Worm (Caenorhabditis elegans) whole organism, L1 larva: ENCODE data around the gene sdc-3.

Experiments used
- C04F5.9 ChIP-seq: sonication (generic microtip); optimal IDR thresholded peaks from 2 replicates; lab custom pipeline; 2016; ENCODE audit warnings: missing genetic modification characterization, missing compliant biosample characterization
- alr-1 ChIP-seq: fragments of 200-800 bp; sonication (Bioruptor generic); optimal IDR thresholded peaks from 2 replicates; lab custom pipeline; 2018; ENCODE audit warnings: borderline replicate concordance, mild to moderate bottlenecking, missing genetic modification characterization, missing compliant biosample characterization
- aly-2 ChIP-seq: fragments of 150-350 bp; optimal IDR thresholded peaks from 2 replicates; lab custom pipeline; 2014; ENCODE audit warnings: missing biosample characterization, missing genetic modification characterization
- ceh-82 ChIP-seq, 3 experiments: fragments of 150-350 bp in 1 of 3; sonication (generic microtip) in 2 of 3; optimal IDR thresholded peaks; 2 replicates each; lab custom pipeline; 2014 to 2017; ENCODE audit warnings: missing biosample characterization in 3 of 3, missing genetic modification characterization in 3 of 3
- ceh-88 ChIP-seq: fragments of 200-800 bp; sonication (Bioruptor generic); IDR thresholded peaks from 2 replicates; pipeline ENCODE4 v1.3.6; 2022; ENCODE audit warnings: missing genetic modification characterization, missing compliant biosample characterization
- dsc-1 ChIP-seq: sonication (generic microtip); optimal IDR thresholded peaks from 2 replicates; lab custom pipeline; 2016; ENCODE audit warnings: mild to moderate bottlenecking, missing genetic modification characterization, missing compliant biosample characterization
- egl-13 ChIP-seq: sonication (generic microtip); optimal IDR thresholded peaks from 2 replicates; lab custom pipeline; 2016; ENCODE audit warnings: missing genotype, missing genetic modification reagents, missing genetic modification characterization, missing compliant biosample characterization
- elt-2 ChIP-seq: sonication (generic microtip); optimal IDR thresholded peaks from 2 replicates; lab custom pipeline; 2016; ENCODE audit warnings: missing genetic modification characterization, mild to moderate bottlenecking, inconsistent platforms, missing compliant biosample characterization, missing genetic modification reagents
- ets-5 ChIP-seq: fragments of 200-800 bp; sonication (Bioruptor generic); IDR thresholded peaks from 2 replicates; pipeline ENCODE4 v1.3.6; 2022; ENCODE audit warnings: missing genetic modification characterization, missing compliant biosample characterization
- fkh-4 ChIP-seq: sonication (generic microtip); optimal IDR thresholded peaks from 2 replicates; lab custom pipeline; 2016; ENCODE audit warnings: missing compliant biosample characterization, missing genetic modification characterization, borderline replicate concordance
- grh-1 ChIP-seq: fragments of 200-800 bp; sonication (Bioruptor generic); IDR thresholded peaks from 2 replicates; pipeline ENCODE4 v1.3.6; 2022; ENCODE audit warnings: missing genetic modification reagents, missing genetic modification characterization, missing compliant biosample characterization
- hlh-17 ChIP-seq: fragments of 200-800 bp; sonication (Bioruptor generic); optimal IDR thresholded peaks from 2 replicates; lab custom pipeline; 2018; ENCODE audit warnings: missing genetic modification characterization, mild to moderate bottlenecking, missing compliant biosample characterization, moderate library complexity, borderline replicate concordance
- hlh-4 ChIP-seq: sonication (generic microtip); optimal IDR thresholded peaks from 2 replicates; lab custom pipeline; 2016; ENCODE audit warnings: mild to moderate bottlenecking, missing genetic modification characterization, missing compliant biosample characterization
- isw-1 ChIP-seq: fragments of 200-800 bp; sonication (Bioruptor generic); IDR thresholded peaks from 2 replicates; pipeline ENCODE4 v1.3.6; 2022; ENCODE audit warnings: missing genetic modification characterization, missing compliant biosample characterization
- lin-13 ChIP-seq: fragments of 150-350 bp; optimal IDR thresholded peaks from 2 replicates; lab custom pipeline; 2014; ENCODE audit warnings: missing biosample characterization, missing genetic modification reagents, missing genetic modification characterization
- lin-14 ChIP-seq: fragments of 200-800 bp; sonication (Bioruptor generic); optimal IDR thresholded peaks from 2 replicates; lab custom pipeline; 2018; ENCODE audit warnings: mild to moderate bottlenecking, missing genetic modification characterization, moderate library complexity, missing compliant biosample characterization
- lsy-2 ChIP-seq, 2 experiments: fragments of 150-350 bp; optimal IDR thresholded peaks; 2 replicates each; lab custom pipeline; 2014; ENCODE audit warnings: missing biosample characterization in 2 of 2, missing genetic modification characterization in 2 of 2
- mab-9 ChIP-seq: fragments of 200-800 bp; sonication (Bioruptor generic); IDR thresholded peaks from 2 replicates; pipeline ENCODE4 v1.3.6; 2022; ENCODE audit warnings: missing genetic modification reagents, missing genetic modification characterization, missing compliant biosample characterization
- mdl-1 ChIP-seq, 2 experiments: fragments of 150-350 bp; optimal IDR thresholded peaks; 2 replicates each; lab custom pipeline; 2014 to 2017; ENCODE audit warnings: missing biosample characterization in 2 of 2, missing genetic modification characterization in 2 of 2, inconsistent platforms in 1 of 2
- mef-2 ChIP-seq: fragments of 150-350 bp; optimal IDR thresholded peaks from 2 replicates; lab custom pipeline; 2014; ENCODE audit warnings: missing biosample characterization, missing genetic modification characterization
- nhr-12 ChIP-seq: sonication (generic microtip); optimal IDR thresholded peaks from 2 replicates; lab custom pipeline; 2017; ENCODE audit warnings: missing biosample characterization, missing genetic modification characterization
- nhr-19 ChIP-seq: fragments of 200-800 bp; sonication (Bioruptor generic); conservative IDR thresholded peaks from 2 replicates; pipeline ENCODE4 v1.3.6; 2022; ENCODE audit warnings: missing genetic modification characterization, missing compliant biosample characterization
- nhr-20 ChIP-seq: sonication (generic microtip); optimal IDR thresholded peaks from 2 replicates; lab custom pipeline; 2016; ENCODE audit warnings: mild to moderate bottlenecking, missing genetic modification characterization, missing compliant biosample characterization
- nhr-237 ChIP-seq: fragments of 150-350 bp; optimal IDR thresholded peaks from 2 replicates; lab custom pipeline; 2014; ENCODE audit warnings: missing biosample characterization, missing genetic modification characterization
- nhr-28 ChIP-seq: fragments of 150-350 bp; optimal IDR thresholded peaks from 2 replicates; lab custom pipeline; 2014; ENCODE audit warnings: missing biosample characterization, missing genetic modification characterization
- nhr-47 ChIP-seq: sonication (generic microtip); optimal IDR thresholded peaks from 2 replicates; lab custom pipeline; 2016; ENCODE audit warnings: mild to moderate bottlenecking, missing genetic modification characterization, moderate library complexity, missing compliant biosample characterization
- nhr-71 ChIP-seq: sonication (generic microtip); optimal IDR thresholded peaks from 2 replicates; lab custom pipeline; 2016; ENCODE audit warnings: mild to moderate bottlenecking, missing genetic modification characterization, moderate library complexity, missing compliant biosample characterization
- nhr-76 ChIP-seq: sonication (generic microtip); optimal IDR thresholded peaks from 2 replicates; lab custom pipeline; 2017; ENCODE audit warnings: missing biosample characterization, missing genetic modification characterization
- nhr-77 ChIP-seq: fragments of 150-350 bp; optimal IDR thresholded peaks from 2 replicates; lab custom pipeline; 2014; ENCODE audit warnings: missing biosample characterization, missing genetic modification characterization
- nhr-90 ChIP-seq: sonication (generic microtip); optimal IDR thresholded peaks from 2 replicates; lab custom pipeline; 2016; ENCODE audit warnings: mild to moderate bottlenecking, missing genetic modification characterization, missing compliant biosample characterization; ENCODE audit not compliant: poor library complexity
- pag-3 ChIP-seq: sonication (generic microtip); optimal IDR thresholded peaks from 2 replicates; lab custom pipeline; 2017; ENCODE audit warnings: missing genetic modification characterization, mild to moderate bottlenecking, missing compliant biosample characterization, antibody characterized with exemption, borderline replicate concordance; ENCODE audit not compliant: insufficient read depth
- pqm-1 ChIP-seq: sonication (generic microtip); optimal IDR thresholded peaks from 3 replicates; lab custom pipeline; 2017; ENCODE audit warnings: missing biosample characterization, missing genetic modification characterization
- rnt-1 ChIP-seq: sonication (generic microtip); optimal IDR thresholded peaks from 2 replicates; lab custom pipeline; 2016; ENCODE audit warnings: mild to moderate bottlenecking, missing genetic modification characterization, moderate library complexity, missing compliant biosample characterization
- sox-4 ChIP-seq: sonication (generic microtip); optimal IDR thresholded peaks from 2 replicates; lab custom pipeline; 2016; ENCODE audit warnings: missing genetic modification characterization, missing compliant biosample characterization
- sptf-1 ChIP-seq: fragments of 150-350 bp; optimal IDR thresholded peaks from 2 replicates; lab custom pipeline; 2014; ENCODE audit warnings: missing biosample characterization, missing genetic modification characterization
- swsn-7 ChIP-seq: sonication (generic microtip); optimal IDR thresholded peaks from 2 replicates; lab custom pipeline; 2016; ENCODE audit warnings: missing genetic modification characterization, missing compliant biosample characterization
- tbx-2 ChIP-seq: sonication (generic microtip); optimal IDR thresholded peaks from 2 replicates; lab custom pipeline; 2016; ENCODE audit warnings: missing genetic modification characterization, missing compliant biosample characterization
- tlp-1 ChIP-seq: fragments of 150-350 bp; optimal IDR thresholded peaks from 2 replicates; lab custom pipeline; 2014; ENCODE audit warnings: missing biosample characterization, missing genetic modification characterization
- unc-130 ChIP-seq: fragments of 150-350 bp; optimal IDR thresholded peaks from 2 replicates; lab custom pipeline; 2017; ENCODE audit warnings: missing biosample characterization, missing genetic modification characterization, inconsistent platforms
- unc-30 ChIP-seq: sonication (generic microtip); optimal IDR thresholded peaks from 2 replicates; lab custom pipeline; 2017; ENCODE audit warnings: missing biosample characterization, missing genetic modification characterization
- unc-62 ChIP-seq: fragments of 150-350 bp; optimal IDR thresholded peaks from 2 replicates; lab custom pipeline; 2014; ENCODE audit warnings: missing biosample characterization, missing genetic modification reagents, missing genetic modification characterization
- unc-86 ChIP-seq: sonication (generic microtip); optimal IDR thresholded peaks from 2 replicates; lab custom pipeline; 2016; ENCODE audit warnings: missing genetic modification characterization, missing compliant biosample characterization
- vab-15 ChIP-seq: sonication (generic microtip); optimal IDR thresholded peaks from 2 replicates; lab custom pipeline; 2017; ENCODE audit warnings: missing genotype, mild to moderate bottlenecking, missing genetic modification characterization, missing compliant biosample characterization
- ztf-4 ChIP-seq: fragments of 150-350 bp; optimal IDR thresholded peaks from 2 replicates; lab custom pipeline; 2014; ENCODE audit warnings: missing biosample characterization, missing genetic modification characterization

sdc-3 gene

ce11 chrV:15012542-15013301, 35.3 kb downstream of the sdc-3 start (continued):
- TF ChIP-seq alr-1 (tag; lab: Kevin White, UChicago) (no peak), lin-14 (GFP tag; lab: Kevin White, UChicago) (peak; percentile 20)
- TF ChIP-seq, all 84 proteins: peak for 9

- TF ChIP-seq nhr-20 (tag; lab: Kevin White, UChicago) (no peak), sptf-1 (no peak), C04F5.9 (no peak), mab-9 (GFP tag; lab: Robert Waterston, UW) (no peak), elt-2 (tag; lab: Kevin White, UChicago) (no peak), dsc-1 (tag; lab: Kevin White, UChicago) (no peak), mdl-1 (tag; optimal IDR thresholded peaks at IDR 0.05; lab: Kevin White, UChicago) (no peak), ceh-88 (GFP tag; lab: Robert Waterston, UW) (no peak), unc-86 (tag; lab: Kevin White, UChicago) (no peak), egl-13 (no peak), swsn-7 (tag; lab: Kevin White, UChicago) (no peak), mef-2 (no peak), lin-13 (GFP tag; lab: Kevin White, UChicago) (no peak), nhr-237 (tag; lab: Kevin White, UChicago) (no peak), ets-5 (GFP tag; lab: Robert Waterston, UW) (no peak), pqm-1 (tag; lab: Kevin White, UChicago) (no peak)
- TF ChIP-seq, all 84 proteins: peak for 0
Observed at ce11 chrV:15011560-15011959, 36.4 kb downstream of the sdc-3 start, which contains the start of gene nmr-2. Gene nmr-2 (minus strand): TSS chrV:15011660.

- TF ChIP-seq grh-1 (GFP tag; lab: Robert Waterston, UW) (no peak), ztf-4 (tag; lab: Kevin White, UChicago) (no peak), hlh-4 (no peak), pqm-1 (tag; lab: Kevin White, UChicago) (no peak), lsy-2 (tag; optimal IDR thresholded peaks at IDR 0.05; lab: Kevin White, UChicago) (no peak), mdl-1 (tag; optimal IDR thresholded peaks at IDR 0.05; lab: Kevin White, UChicago) (no peak), unc-30 (tag; lab: Kevin White, UChicago) (no peak), unc-62 (GFP tag; lab: Kevin White, UChicago) (no peak), fkh-4 (tag; lab: Kevin White, UChicago) (no peak), nhr-90 (tag; lab: Kevin White, UChicago) (no peak), nhr-12 (tag; lab: Kevin White, UChicago) (no peak), nhr-19 (GFP tag; lab: Robert Waterston, UW) (no peak), nhr-77 (tag; lab: Kevin White, UChicago) (no peak), nhr-28 (tag; lab: Kevin White, UChicago) (no peak), ceh-82 (tag; optimal IDR thresholded peaks at IDR 0.05; lab: Kevin White, UChicago) (no peak), sox-4 (no peak), aly-2 (tag; lab: Kevin White, UChicago) (no peak), tlp-1 (tag; lab: Kevin White, UChicago) (no peak), tbx-2 (tag; lab: Kevin White, UChicago) (no peak)
- TF ChIP-seq, all 84 proteins: peak for 0
Observed at ce11 chrV:15004800-15005199, 43.2 kb downstream of the sdc-3 start, which contains the start of gene hrde-2. Gene hrde-2 (plus strand): TSS chrV:15005100.

- peak; percentile 97 for TF ChIP-seq rnt-1 (tag; lab: Kevin White, UChicago)
- peak; percentile 96 for TF ChIP-seq nhr-47 (tag; lab: Kevin White, UChicago)
- no peak for TF ChIP-seq hlh-17 (GFP tag; lab: Kevin White, UChicago)
- TF ChIP-seq dsc-1 (tag; lab: Kevin White, UChicago): peak; percentile 93
- TF ChIP-seq mdl-1 (tag; optimal IDR thresholded peaks at IDR 0.05; lab: Kevin White, UChicago): peak in 1 of 2 experiments; percentile 81
- TF ChIP-seq grh-1 (GFP tag; lab: Robert Waterston, UW): peak; percentile 79
- TF ChIP-seq isw-1: peak; percentile 96
- no peak for TF ChIP-seq hlh-4
- peak; percentile 86 for TF ChIP-seq egl-13
- TF ChIP-seq pag-3 (tag; lab: Kevin White, UChicago): peak; percentile 71
- TF ChIP-seq nhr-20 (tag; lab: Kevin White, UChicago): peak; percentile 96
- no peak for TF ChIP-seq nhr-12 (tag; lab: Kevin White, UChicago)
- peak; percentile 96 for TF ChIP-seq nhr-71 (tag; lab: Kevin White, UChicago)
- peak; percentile 92 for TF ChIP-seq vab-15 (tag; lab: Kevin White, UChicago)
- peak; percentile 87 for TF ChIP-seq sox-4
- TF ChIP-seq alr-1 (tag; lab: Kevin White, UChicago): no peak
- TF ChIP-seq unc-130 (tag; lab: Kevin White, UChicago): peak; percentile 90
- no peak for TF ChIP-seq nhr-76 (tag; lab: Kevin White, UChicago)
Observed at ce11 chrV:15002184-15002690, 45.8 kb downstream of the sdc-3 start, which contains the start of the genes fib-1 and mut-15. Gene fib-1 (minus strand): TSS chrV:15002223. Gene mut-15 (plus strand): TSS chrV:15002543.
